Worm (Caenorhabditis elegans) whole organism, L4/young adult: ENCODE results near the gene C04F6.9.

Experiments
- W03F9.2 ChIP-seq: fragments of 150-350 bp; optimal IDR thresholded peaks from 2 replicates; lab custom pipeline; 2014; ENCODE audit warnings: missing biosample characterization, missing genetic modification characterization
- dao-5 ChIP-seq: sonication (generic microtip); optimal IDR thresholded peaks from 2 replicates; lab custom pipeline; 2016; ENCODE audit warnings: missing genotype, missing genetic modification characterization, moderate library complexity, missing compliant biosample characterization

DNA sequence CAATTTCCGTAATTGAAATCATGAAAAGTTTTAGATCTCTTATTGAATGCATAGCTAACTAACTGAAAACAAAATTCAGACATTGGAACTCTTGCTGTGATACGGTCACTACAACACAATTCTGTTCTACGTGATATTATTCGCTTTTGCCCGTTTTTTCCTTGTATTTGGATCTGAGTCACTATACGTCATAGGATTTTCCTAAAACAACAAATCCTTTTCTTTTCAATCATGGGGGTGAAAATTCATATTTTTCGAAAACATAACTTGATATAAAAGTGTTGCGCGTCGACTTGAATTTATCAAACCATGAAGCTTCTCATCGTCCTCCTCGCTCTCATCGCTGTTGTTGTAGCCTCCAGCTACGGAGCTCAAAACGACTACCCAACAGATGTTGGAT lies 44.2 kb downstream of the C04F6.9 start, which contains the start of gene ZK813.1:
- TF ChIP-seq dao-5 (tag; lab: Kevin White, UChicago) (no peak), W03F9.2 (no peak)
